Worm (Caenorhabditis elegans) whole organism, young adult: Measurements from ENCODE around the gene Y81B9A.2.

ENCODE experiments used
- B0035.1 ChIP-seq: sonication (generic microtip); optimal IDR thresholded peaks from 2 replicates; lab custom pipeline; 2016; ENCODE audit warnings: missing genetic modification characterization, mild to moderate bottlenecking, missing compliant biosample characterization, missing genotype, missing genetic modification reagents
- C06A6.2 ChIP-seq: fragments of 200-800 bp; sonication (Bioruptor generic); conservative IDR thresholded peaks from 2 replicates; pipeline ENCODE4 v1.3.6; 2022; ENCODE audit warnings: missing genetic modification characterization, missing compliant biosample characterization
- F22D6.2 ChIP-seq: sonication (generic microtip); optimal IDR thresholded peaks from 2 replicates; lab custom pipeline; 2016; ENCODE audit warnings: mild to moderate bottlenecking, missing genetic modification characterization, missing compliant biosample characterization
- F23B12.7 ChIP-seq: sonication (generic microtip); optimal IDR thresholded peaks from 2 replicates; lab custom pipeline; 2017; ENCODE audit warnings: missing genetic modification characterization, mild to moderate bottlenecking, missing compliant biosample characterization, antibody characterized with exemption, moderate library complexity; ENCODE audit not compliant: insufficient read depth
- F33H1.4 ChIP-seq: fragments of 200-800 bp; sonication (Bioruptor generic); IDR thresholded peaks from 2 replicates; pipeline ENCODE4 v1.3.6; 2022; ENCODE audit warnings: missing genetic modification reagents, missing genetic modification characterization, missing compliant biosample characterization
- F39B2.1 ChIP-seq: fragments of 200-800 bp; sonication (Bioruptor generic); IDR thresholded peaks from 2 replicates; pipeline ENCODE4 v1.3.6; 2022; ENCODE audit warnings: missing genetic modification reagents, missing genetic modification characterization, missing compliant biosample characterization
- K12H6.12 ChIP-seq: fragments of 200-800 bp; sonication (Bioruptor generic); optimal IDR thresholded peaks from 2 replicates; lab custom pipeline; 2018; ENCODE audit warnings: mild to moderate bottlenecking, missing genetic modification characterization, missing compliant biosample characterization
- T07F8.4 ChIP-seq: sonication (generic microtip); optimal IDR thresholded peaks from 2 replicates; lab custom pipeline; 2016; ENCODE audit warnings: mild to moderate bottlenecking, missing genetic modification characterization, moderate library complexity, missing compliant biosample characterization
- Y53G8AR.9 ChIP-seq: fragments of 200-800 bp; sonication (Bioruptor generic); conservative IDR thresholded peaks from 2 replicates; pipeline ENCODE4 v1.3.6; 2022; ENCODE audit warnings: missing genetic modification reagents, missing genetic modification characterization, missing compliant biosample characterization
- ama-1 ChIP-seq, 3 experiments: fragments of 150-350 bp in 1 of 3; sonication (generic microtip) in 2 of 3; optimal IDR thresholded peaks; 2 replicates each; lab custom pipeline; 2014 to 2018; ENCODE audit warnings: missing biosample characterization in 2 of 3, missing genetic modification characterization in 2 of 3, missing genetic modification reagents in 2 of 3
- attf-3 ChIP-seq: fragments of 200-800 bp; sonication (Bioruptor generic); conservative IDR thresholded peaks from 2 replicates; pipeline ENCODE4 v1.3.6; 2022; ENCODE audit warnings: missing genetic modification reagents, missing genetic modification characterization, missing compliant biosample characterization
- cebp-1 ChIP-seq, 2 experiments: fragments of 200-800 bp in 1 of 2; sonication (Bioruptor generic) in 1 of 2; sonication (generic microtip) in 1 of 2; IDR thresholded peaks in 1 of 2; optimal IDR thresholded peaks in 1 of 2; 2 replicates each; pipeline versions ENCODE4 v1.3.6 to Lab custom; 2017 to 2022; ENCODE audit warnings: missing compliant biosample characterization in 2 of 2, missing genetic modification characterization in 2 of 2, mild to moderate bottlenecking in 1 of 2, missing genetic modification reagents in 1 of 2, moderate library complexity in 1 of 2
- cebp-2 ChIP-seq: fragments of 200-800 bp; sonication (Bioruptor generic); IDR thresholded peaks from 2 replicates; pipeline ENCODE4 v1.3.6; 2022; ENCODE audit warnings: missing genetic modification characterization, missing compliant biosample characterization
- ceh-100 ChIP-seq: fragments of 200-800 bp; sonication (Bioruptor generic); IDR thresholded peaks from 2 replicates; pipeline ENCODE4 v1.3.6; 2022; ENCODE audit warnings: missing genetic modification reagents, missing genetic modification characterization, missing compliant biosample characterization
- ceh-27 ChIP-seq: fragments of 200-800 bp; sonication (Bioruptor generic); optimal IDR thresholded peaks from 2 replicates; lab custom pipeline; 2018; ENCODE audit warnings: mild to moderate bottlenecking, missing genetic modification characterization, moderate library complexity, missing compliant biosample characterization
- ceh-58 ChIP-seq: fragments of 200-800 bp; sonication (Bioruptor generic); IDR thresholded peaks from 2 replicates; pipeline ENCODE4 v1.3.6; 2022; ENCODE audit warnings: missing genetic modification characterization, missing compliant biosample characterization
- ceh-79 ChIP-seq: sonication (generic microtip); optimal IDR thresholded peaks from 2 replicates; lab custom pipeline; 2017; ENCODE audit warnings: mild to moderate bottlenecking, missing genetic modification characterization, missing compliant biosample characterization
- ceh-91 ChIP-seq: fragments of 200-800 bp; sonication (Bioruptor generic); IDR thresholded peaks from 2 replicates; pipeline ENCODE4 v1.3.6; 2022; ENCODE audit warnings: missing genetic modification reagents, missing genetic modification characterization, missing compliant biosample characterization
- die-1 ChIP-seq: sonication (generic microtip); optimal IDR thresholded peaks from 2 replicates; lab custom pipeline; 2016; ENCODE audit warnings: missing genotype, mild to moderate bottlenecking, missing genetic modification characterization, missing compliant biosample characterization
- dox-1 ChIP-seq: fragments of 200-800 bp; sonication (Bioruptor generic); IDR thresholded peaks from 2 replicates; pipeline ENCODE4 v1.3.6; 2022; ENCODE audit warnings: missing genetic modification reagents, missing genetic modification characterization, missing compliant biosample characterization
- egl-18 ChIP-seq: fragments of 200-800 bp; sonication (Bioruptor generic); IDR thresholded peaks from 2 replicates; pipeline ENCODE4 v1.3.6; 2022; ENCODE audit warnings: missing genetic modification reagents, missing genetic modification characterization, missing compliant biosample characterization
- ets-4 ChIP-seq: fragments of 200-800 bp; sonication (Bioruptor generic); optimal IDR thresholded peaks from 2 replicates; lab custom pipeline; 2018; ENCODE audit warnings: mild to moderate bottlenecking, missing genetic modification characterization, missing compliant biosample characterization
- fkh-3 ChIP-seq: sonication (generic microtip); optimal IDR thresholded peaks from 2 replicates; lab custom pipeline; 2016; ENCODE audit warnings: mild to moderate bottlenecking, missing genetic modification characterization, missing compliant biosample characterization
- hlh-26 ChIP-seq: fragments of 200-800 bp; sonication (Bioruptor generic); conservative IDR thresholded peaks from 2 replicates; pipeline ENCODE4 v1.3.6; 2022; ENCODE audit warnings: missing genetic modification reagents, missing genetic modification characterization, missing compliant biosample characterization
- hmg-1.2 ChIP-seq: fragments of 200-800 bp; sonication (Bioruptor generic); IDR thresholded peaks from 2 replicates; pipeline ENCODE4 v1.3.6; 2022; ENCODE audit warnings: missing genetic modification reagents, missing genetic modification characterization, missing compliant biosample characterization
- hmg-20 ChIP-seq: fragments of 200-800 bp; sonication (Bioruptor generic); IDR thresholded peaks from 2 replicates; pipeline ENCODE4 v1.3.6; 2022; ENCODE audit warnings: missing genetic modification reagents, missing genetic modification characterization, missing compliant biosample characterization
- lir-1 ChIP-seq: fragments of 200-800 bp; sonication (Bioruptor generic); conservative IDR thresholded peaks from 2 replicates; pipeline ENCODE4 v1.3.6; 2022; ENCODE audit warnings: missing genetic modification reagents, missing genetic modification characterization, missing compliant biosample characterization
- mcd-1 ChIP-seq: fragments of 200-800 bp; sonication (Bioruptor generic); IDR thresholded peaks from 2 replicates; pipeline ENCODE4 v1.3.6; 2022; ENCODE audit warnings: missing genetic modification reagents, missing genetic modification characterization, missing compliant biosample characterization
- mel-28 ChIP-seq: sonication (generic microtip); optimal IDR thresholded peaks from 2 replicates; lab custom pipeline; 2016; ENCODE audit warnings: borderline replicate concordance, mild to moderate bottlenecking, missing genetic modification characterization, missing compliant biosample characterization
- mxl-1 ChIP-seq: sonication (generic microtip); optimal IDR thresholded peaks from 2 replicates; lab custom pipeline; 2016; ENCODE audit warnings: missing genetic modification characterization, missing compliant biosample characterization
- nfya-2 ChIP-seq: fragments of 200-800 bp; sonication (Bioruptor generic); IDR thresholded peaks from 2 replicates; pipeline ENCODE4 v1.3.6; 2022; ENCODE audit warnings: missing genetic modification reagents, missing genetic modification characterization, missing compliant biosample characterization
- nhr-27 ChIP-seq: fragments of 200-800 bp; sonication (Bioruptor generic); optimal IDR thresholded peaks from 2 replicates; lab custom pipeline; 2018; ENCODE audit warnings: mild to moderate bottlenecking, missing genetic modification characterization, moderate library complexity, missing compliant biosample characterization
- nhr-80 ChIP-seq: sonication (generic microtip); optimal IDR thresholded peaks from 2 replicates; lab custom pipeline; 2016; ENCODE audit warnings: missing genetic modification characterization, missing compliant biosample characterization
- pbrm-1 ChIP-seq: fragments of 200-800 bp; sonication (Bioruptor generic); IDR thresholded peaks from 2 replicates; pipeline ENCODE4 v1.3.6; 2022; ENCODE audit warnings: missing genetic modification reagents, missing genetic modification characterization, missing compliant biosample characterization
- pha-4 ChIP-seq: fragments of 150-350 bp; sonication (generic microtip); optimal IDR thresholded peaks from 2 replicates; lab custom pipeline; 2014; ENCODE audit warnings: missing biosample characterization, missing genetic modification reagents, missing genetic modification characterization
- rpc-1 ChIP-seq, 2 experiments: fragments of 150-350 bp in 1 of 2; sonication (generic microtip) in 1 of 2; optimal IDR thresholded peaks; 2 replicates each; lab custom pipeline; 2014 to 2018; ENCODE audit warnings: missing biosample characterization in 1 of 2, missing genetic modification characterization in 1 of 2, missing genetic modification reagents in 1 of 2, missing genotype in 1 of 2
- sdz-38 ChIP-seq: sonication (generic microtip); optimal IDR thresholded peaks from 2 replicates; lab custom pipeline; 2016; ENCODE audit warnings: missing genotype, missing genetic modification characterization, missing compliant biosample characterization
- snpc-1.3 ChIP-seq: sonication (generic microtip); optimal IDR thresholded peaks from 2 replicates; lab custom pipeline; 2017; ENCODE audit warnings: missing genetic modification characterization, mild to moderate bottlenecking, missing compliant biosample characterization, antibody characterized with exemption, moderate library complexity, missing genotype, missing genetic modification reagents; ENCODE audit not compliant: insufficient read depth
- snpc-4 ChIP-seq, 5 experiments: fragments of 150-350 bp in 1 of 5; sonication (generic microtip) in 4 of 5; optimal IDR thresholded peaks; 2 replicates each; lab custom pipeline; 2014 to 2018; ENCODE audit warnings: missing genetic modification characterization in 5 of 5, missing biosample characterization in 3 of 5, antibody characterized with exemption in 2 of 5, mild to moderate bottlenecking in 2 of 5, missing compliant biosample characterization in 2 of 5, missing genotype in 2 of 5, moderate library complexity in 2 of 5, missing genetic modification reagents in 1 of 5
- somi-1 ChIP-seq: fragments of 200-800 bp; sonication (Bioruptor generic); optimal IDR thresholded peaks from 2 replicates; lab custom pipeline; 2018; ENCODE audit warnings: mild to moderate bottlenecking, missing genetic modification characterization, missing compliant biosample characterization
- tbp1 ChIP-seq: fragments of 200-800 bp; sonication (Bioruptor generic); optimal IDR thresholded peaks from 2 replicates; lab custom pipeline; 2018; ENCODE audit warnings: mild to moderate bottlenecking, missing genetic modification characterization, missing compliant biosample characterization
- unc-62 ChIP-seq: fragments of 150-350 bp; optimal IDR thresholded peaks from 2 replicates; lab custom pipeline; 2014; ENCODE audit warnings: missing biosample characterization, missing genetic modification reagents, missing genetic modification characterization
- zfh-2 ChIP-seq: fragments of 200-800 bp; sonication (Bioruptor generic); conservative IDR thresholded peaks from 2 replicates; pipeline ENCODE4 v1.3.6; 2022; ENCODE audit warnings: missing genetic modification reagents, missing genetic modification characterization, missing compliant biosample characterization
- ztf-18 ChIP-seq: sonication (generic microtip); optimal IDR thresholded peaks from 2 replicates; lab custom pipeline; 2016; ENCODE audit warnings: missing genotype, mild to moderate bottlenecking, missing genetic modification characterization, missing compliant biosample characterization
- ztf-3 ChIP-seq: fragments of 200-800 bp; sonication (Bioruptor generic); optimal IDR thresholded peaks from 2 replicates; lab custom pipeline; 2018; ENCODE audit warnings: mild to moderate bottlenecking, missing genetic modification characterization, missing compliant biosample characterization

Y81B9A.2 gene

DNA sequence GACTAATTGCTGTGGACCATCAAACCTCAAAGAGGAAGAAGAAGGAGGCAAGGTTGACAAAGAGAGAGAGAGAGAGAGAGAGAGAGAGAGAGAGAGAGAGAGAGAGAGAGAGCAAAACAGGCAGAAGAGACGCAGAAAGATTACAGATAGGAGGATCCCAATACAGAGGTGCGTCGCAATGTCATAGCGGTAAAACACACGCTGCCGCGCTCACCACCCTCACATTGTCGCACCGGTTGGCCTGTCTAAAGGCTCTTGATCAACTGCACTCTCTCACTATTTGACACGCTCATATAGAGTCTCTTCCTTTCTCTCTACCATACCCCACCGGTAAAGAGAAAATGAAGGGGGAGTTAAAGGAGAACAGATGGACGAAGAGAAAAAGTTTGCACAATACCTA lies 41.3 kb downstream of the Y81B9A.2 start:
- TF ChIP-seq pha-4 (no peak), ets-4 (GFP tag; lab: Kevin White, UChicago) (no peak), F33H1.4 (no peak), ztf-18 (tag; lab: Kevin White, UChicago) (no peak), egl-18 (GFP tag; lab: Robert Waterston, UW) (no peak), hmg-1.2 (GFP tag; lab: Robert Waterston, UW) (peak; percentile 89), ceh-79 (tag; lab: Kevin White, UChicago) (no peak), attf-3 (GFP tag; lab: Robert Waterston, UW) (no peak), mxl-1 (no peak), nhr-27 (no peak), hlh-26 (GFP tag; lab: Robert Waterston, UW) (no peak), ceh-27 (peak; percentile 41), tbp1 (GFP tag; lab: Kevin White, UChicago) (peak; percentile 13), nfya-2 (no peak), hmg-20 (GFP tag; lab: Robert Waterston, UW) (0 out of 2 replicates have a peak, but pooled peaks have one; percentile 18), ama-1 (optimal IDR thresholded peaks at IDR 0.05; lab: Kevin White, UChicago) (no peak), ama-1 (GFP tag; optimal IDR thresholded peaks at IDR 0.05; lab: Kevin White, UChicago) (no peak), fkh-3 (no peak), zfh-2 (GFP tag; lab: Robert Waterston, UW) (peak; percentile 78), snpc-4 (GFP tag; optimal IDR thresholded peaks at IDR 0.05; lab: Kevin White, UChicago) (no peak), snpc-4 (tag; optimal IDR thresholded peaks at IDR 0.05; lab: Kevin White, UChicago) (no peak), pbrm-1 (GFP tag; lab: Robert Waterston, UW) (peak; percentile 38; the same call in 1 of the 2 replicates), nhr-80 (tag; lab: Kevin White, UChicago) (peak; percentile 86), T07F8.4 (tag; lab: Kevin White, UChicago) (no peak), ceh-91 (GFP tag; lab: Robert Waterston, UW) (no peak), lir-1 (GFP tag; lab: Robert Waterston, UW) (no peak), unc-62 (GFP tag; lab: Kevin White, UChicago) (no peak), cebp-1 (GFP tag; IDR thresholded peaks at IDR 0.05; lab: Robert Waterston, UW) (no peak), cebp-1 (tag; optimal IDR thresholded peaks at IDR 0.05; lab: Kevin White, UChicago) (peak; percentile 53), Y53G8AR.9 (GFP tag; lab: Robert Waterston, UW) (0 out of 2 replicates have a peak, but pooled peaks have one; percentile 37), F23B12.7 (tag; lab: Kevin White, UChicago) (no peak), die-1 (tag; lab: Kevin White, UChicago) (no peak), cebp-2 (GFP tag; lab: Robert Waterston, UW) (no peak), C06A6.2 (GFP tag; lab: Robert Waterston, UW) (no peak), K12H6.12 (tag; lab: Kevin White, UChicago) (peak; percentile 6), dox-1 (GFP tag; lab: Robert Waterston, UW) (peak; percentile 68; the same call in 1 of the 2 replicates)

DNA sequence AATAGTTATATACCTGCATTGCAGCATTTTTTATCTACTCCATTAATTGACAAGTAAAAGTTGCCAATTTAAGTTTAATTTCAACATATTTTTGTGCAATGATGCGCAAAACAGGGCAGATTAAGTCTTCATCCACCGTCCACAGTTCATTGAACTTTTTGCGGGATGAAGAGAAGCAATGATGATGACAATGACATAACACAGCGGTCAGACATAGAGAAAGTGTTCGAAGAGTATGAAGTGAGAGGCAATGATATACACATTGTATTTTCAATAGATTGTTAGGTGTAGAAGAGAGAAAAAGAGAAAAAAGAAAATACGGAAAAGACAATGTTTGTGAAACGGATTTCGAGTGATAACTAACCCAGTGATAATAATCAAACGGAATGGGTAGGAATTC lies 43.0 kb downstream of the Y81B9A.2 start:
- TF ChIP-seq F39B2.1 (no peak), F22D6.2 (tag; lab: Kevin White, UChicago) (no peak)

ce11 chrX:9228441-9228840 lies 44.5 kb downstream of the Y81B9A.2 start:
- no peak for TF ChIP-seq mcd-1
- no peak for TF ChIP-seq ceh-100 (GFP tag; lab: Robert Waterston, UW)
- TF ChIP-seq ceh-27, result no peak
- no peak for TF ChIP-seq ets-4 (GFP tag; lab: Kevin White, UChicago)
- TF ChIP-seq B0035.1 (tag; lab: Kevin White, UChicago), result no peak
- no peak for TF ChIP-seq rpc-1 (optimal IDR thresholded peaks at IDR 0.05; lab: Kevin White, UChicago)
- no peak for TF ChIP-seq rpc-1 (tag; optimal IDR thresholded peaks at IDR 0.05; lab: Kevin White, UChicago)
- no peak for TF ChIP-seq somi-1 (GFP tag; lab: Kevin White, UChicago)
- no peak for TF ChIP-seq mel-28 (tag; lab: Kevin White, UChicago)
- TF ChIP-seq sdz-38 (tag; lab: Kevin White, UChicago), result no peak
- no peak for TF ChIP-seq snpc-1.3 (tag; lab: Kevin White, UChicago)
- TF ChIP-seq ztf-3 (GFP tag; lab: Kevin White, UChicago), result no peak
- no peak for TF ChIP-seq ceh-58 (GFP tag; lab: Robert Waterston, UW)
- TF ChIP-seq ama-1 (optimal IDR thresholded peaks at IDR 0.05; lab: Kevin White, UChicago), result no peak
- TF ChIP-seq ama-1 (GFP tag; optimal IDR thresholded peaks at IDR 0.05; lab: Kevin White, UChicago), result no peak
- no peak for TF ChIP-seq hlh-26 (GFP tag; lab: Robert Waterston, UW)
